Fruit fly (Drosophila melanogaster) whole organism, prepupa: Measurements from ENCODE around the gene CG11334.

Source experiments
- Blimp-1 ChIP-seq: fragments of 200-800 bp; sonication (Bioruptor generic); optimal IDR thresholded peaks from 3 replicates; lab custom pipeline; 2017; ENCODE audit warnings: missing biosample characterization, missing genetic modification characterization, mild to moderate bottlenecking, moderate library complexity, missing genetic modification reagents
- CG10631 ChIP-seq: fragments of 200-800 bp; sonication (Bioruptor generic); optimal IDR thresholded peaks from 2 replicates; lab custom pipeline; 2016; ENCODE audit warnings: missing biosample characterization, missing genetic modification characterization
- CG10669 ChIP-seq: fragments of 200-800 bp; sonication (Bioruptor generic); optimal IDR thresholded peaks from 3 replicates; lab custom pipeline; 2018; ENCODE audit warnings: missing biosample characterization, mild to moderate bottlenecking, missing genetic modification characterization, moderate library complexity
- CG11762 ChIP-seq: fragments of 200-800 bp; sonication (Bioruptor generic); optimal IDR thresholded peaks from 3 replicates; lab custom pipeline; 2016; ENCODE audit warnings: missing biosample characterization, missing genetic modification characterization; ENCODE audit not compliant: insufficient read depth
- CG11902 ChIP-seq: fragments of 200-800 bp; sonication (Bioruptor generic); optimal IDR thresholded peaks from 3 replicates; lab custom pipeline; 2016; ENCODE audit warnings: missing biosample characterization, missing genetic modification characterization
- CG16779 ChIP-seq: fragments of 200-800 bp; sonication (Bioruptor generic); optimal IDR thresholded peaks from 3 replicates; lab custom pipeline; 2017; ENCODE audit warnings: missing biosample characterization, mild to moderate bottlenecking, missing genetic modification characterization
- CG3032 ChIP-seq: fragments of 200-800 bp; optimal IDR thresholded peaks from 2 replicates; lab custom pipeline; 2019; ENCODE audit warnings: missing biosample characterization, mild to moderate bottlenecking, missing genetic modification characterization, moderate library complexity
- CG31627 ChIP-seq: fragments of 200-800 bp; sonication (Bioruptor generic); optimal IDR thresholded peaks from 3 replicates; lab custom pipeline; 2016; ENCODE audit warnings: missing biosample characterization, missing genetic modification characterization
- CG32006 ChIP-seq: fragments of 200-800 bp; sonication (Bioruptor generic); optimal IDR thresholded peaks from 3 replicates; lab custom pipeline; 2017; ENCODE audit warnings: missing biosample characterization, mild to moderate bottlenecking, missing genetic modification characterization
- CG34406 ChIP-seq: fragments of 200-800 bp; sonication (Bioruptor generic); optimal IDR thresholded peaks from 3 replicates; lab custom pipeline; 2016; ENCODE audit warnings: missing biosample characterization, missing genetic modification characterization
- CG3919 ChIP-seq: fragments of 200-800 bp; sonication (Bioruptor generic); optimal IDR thresholded peaks from 3 replicates; lab custom pipeline; 2016; ENCODE audit warnings: missing biosample characterization, missing genetic modification characterization
- CG4318 ChIP-seq: fragments of 200-800 bp; sonication (Bioruptor generic); optimal IDR thresholded peaks from 3 replicates; lab custom pipeline; 2017; ENCODE audit warnings: missing biosample characterization, mild to moderate bottlenecking, missing genetic modification characterization
- CG6163 ChIP-seq: fragments of 200-800 bp; sonication (Bioruptor generic); IDR thresholded peaks from 3 replicates; pipeline ENCODE4 v1.3.6; 2022; ENCODE audit warnings: missing biosample characterization, missing genetic modification characterization
- CG6276 ChIP-seq: fragments of 200-800 bp; sonication (Bioruptor generic); optimal IDR thresholded peaks from 2 replicates; lab custom pipeline; 2017; ENCODE audit warnings: missing biosample characterization, mild to moderate bottlenecking, missing genetic modification characterization
- CG6808 ChIP-seq: fragments of 200-800 bp; sonication (Bioruptor generic); optimal IDR thresholded peaks from 3 replicates; lab custom pipeline; 2017; ENCODE audit warnings: missing biosample characterization, missing genetic modification characterization, mild to moderate bottlenecking, moderate library complexity, missing genetic modification reagents
- CG6854 ChIP-seq: fragments of 200-800 bp; sonication (Bioruptor generic); optimal IDR thresholded peaks from 2 replicates; lab custom pipeline; 2017; ENCODE audit warnings: missing biosample characterization, mild to moderate bottlenecking, missing genetic modification characterization
- CG7368 ChIP-seq: fragments of 200-800 bp; sonication (Bioruptor generic); optimal IDR thresholded peaks from 3 replicates; lab custom pipeline; 2016; ENCODE audit warnings: missing biosample characterization, missing genetic modification characterization
- CG8119 ChIP-seq: fragments of 200-800 bp; sonication (Bioruptor generic); IDR thresholded peaks from 3 replicates; pipeline ENCODE4 v1.3.6; 2022; ENCODE audit warnings: missing biosample characterization, missing genetic modification characterization
- CG8319 ChIP-seq: fragments of 200-800 bp; sonication (Bioruptor generic); optimal IDR thresholded peaks from 3 replicates; lab custom pipeline; 2016; ENCODE audit warnings: missing biosample characterization, missing genetic modification characterization
- CG8632 ChIP-seq: fragments of 200-800 bp; sonication (Bioruptor generic); optimal IDR thresholded peaks from 3 replicates; lab custom pipeline; 2016; ENCODE audit warnings: missing biosample characterization, missing genetic modification characterization
- CG9139 ChIP-seq: fragments of 200-800 bp; sonication (Bioruptor generic); optimal IDR thresholded peaks from 3 replicates; lab custom pipeline; 2017; ENCODE audit warnings: missing biosample characterization, mild to moderate bottlenecking, missing genetic modification characterization
- Eip93F ChIP-seq: fragments of 200-800 bp; sonication (Bioruptor generic); optimal IDR thresholded peaks from 2 replicates; lab custom pipeline; 2016; ENCODE audit warnings: missing biosample characterization, mild to moderate bottlenecking, missing genetic modification characterization
- Ets21C ChIP-seq: fragments of 200-800 bp; sonication (Bioruptor generic); optimal IDR thresholded peaks from 3 replicates; lab custom pipeline; 2016; ENCODE audit warnings: missing biosample characterization, missing genetic modification characterization
- Ets96B ChIP-seq: fragments of 200-800 bp; optimal IDR thresholded peaks from 2 replicates; lab custom pipeline; 2019; ENCODE audit warnings: missing biosample characterization, mild to moderate bottlenecking, missing genetic modification characterization, moderate library complexity
- Gug ChIP-seq: fragments of 200-800 bp; sonication (Bioruptor generic); IDR thresholded peaks from 2 replicates; pipeline ENCODE4 v1.3.6; 2022; ENCODE audit warnings: missing biosample characterization, missing genetic modification characterization
- Hr38 ChIP-seq: sonication (Bioruptor generic); optimal IDR thresholded peaks from 2 replicates; lab custom pipeline; 2016; ENCODE audit warnings: missing biosample characterization, missing genetic modification characterization
- Hr39 ChIP-seq: fragments of 200-800 bp; sonication (Bioruptor generic); optimal IDR thresholded peaks from 2 replicates; lab custom pipeline; 2016; ENCODE audit warnings: missing biosample characterization, missing genetic modification characterization
- Hr4 ChIP-seq: fragments of 200-800 bp; sonication (Bioruptor generic); optimal IDR thresholded peaks from 3 replicates; lab custom pipeline; 2016; ENCODE audit warnings: missing biosample characterization, missing genetic modification characterization
- Met ChIP-seq: fragments of 200-800 bp; sonication (Bioruptor generic); optimal IDR thresholded peaks from 3 replicates; lab custom pipeline; 2016; ENCODE audit warnings: missing biosample characterization, missing genetic modification characterization
- OdsH ChIP-seq: fragments of 200-800 bp; sonication (Bioruptor generic); optimal IDR thresholded peaks from 3 replicates; lab custom pipeline; 2016; ENCODE audit warnings: missing biosample characterization, missing genetic modification characterization
- Smox ChIP-seq: fragments of 200-800 bp; sonication (Bioruptor generic); optimal IDR thresholded peaks from 3 replicates; lab custom pipeline; 2016; ENCODE audit warnings: missing biosample characterization, missing genetic modification characterization
- Sox102F ChIP-seq: fragments of 200-800 bp; sonication (Bioruptor generic); optimal IDR thresholded peaks from 2 replicates; lab custom pipeline; 2016; ENCODE audit warnings: missing biosample characterization, mild to moderate bottlenecking, missing genetic modification characterization
- achi ChIP-seq: fragments of 200-800 bp; sonication (Bioruptor generic); optimal IDR thresholded peaks from 3 replicates; lab custom pipeline; 2016; ENCODE audit warnings: missing biosample characterization, missing genetic modification characterization
- acj6 ChIP-seq: fragments of 200-800 bp; sonication (Bioruptor generic); optimal IDR thresholded peaks from 3 replicates; lab custom pipeline; 2016; ENCODE audit warnings: missing biosample characterization, missing genetic modification characterization
- cyc ChIP-seq: fragments of 200-800 bp; sonication (Bioruptor generic); optimal IDR thresholded peaks from 3 replicates; lab custom pipeline; 2016; ENCODE audit warnings: missing biosample characterization, missing genetic modification characterization
- dsx ChIP-seq: fragments of 200-800 bp; optimal IDR thresholded peaks from 3 replicates; lab custom pipeline; 2019; ENCODE audit warnings: missing biosample characterization, mild to moderate bottlenecking, missing genetic modification characterization, moderate library complexity; ENCODE audit not compliant: poor library complexity, severe bottlenecking
- eg ChIP-seq: fragments of 200-800 bp; sonication (Bioruptor generic); IDR thresholded peaks from 3 replicates; pipeline ENCODE4 v1.3.6; 2022; ENCODE audit warnings: missing biosample characterization, missing genetic modification characterization
- fd59A ChIP-seq: fragments of 200-800 bp; sonication (Bioruptor generic); optimal IDR thresholded peaks from 2 replicates; lab custom pipeline; 2017; ENCODE audit warnings: missing biosample characterization, mild to moderate bottlenecking, missing genetic modification characterization, missing genetic modification reagents
- fd85E ChIP-seq: fragments of 200-800 bp; sonication (Bioruptor generic); optimal IDR thresholded peaks from 3 replicates; lab custom pipeline; 2016; ENCODE audit warnings: missing biosample characterization, missing genetic modification characterization
- lz ChIP-seq: fragments of 200-800 bp; sonication (Bioruptor generic); optimal IDR thresholded peaks from 3 replicates; lab custom pipeline; 2016; ENCODE audit warnings: missing biosample characterization, missing genetic modification characterization
- net ChIP-seq: fragments of 200-800 bp; sonication (Bioruptor generic); optimal IDR thresholded peaks from 3 replicates; lab custom pipeline; 2016; ENCODE audit warnings: missing biosample characterization, missing genetic modification characterization
- pdm3 ChIP-seq: fragments of 200-800 bp; sonication (Bioruptor generic); optimal IDR thresholded peaks from 3 replicates; lab custom pipeline; 2016; ENCODE audit warnings: missing biosample characterization, missing genetic modification characterization
- ss ChIP-seq, 2 experiments: fragments of 200-800 bp; sonication (Bioruptor generic); optimal IDR thresholded peaks; 2 replicates in 1 of 2; 3 replicates in 1 of 2; lab custom pipeline; 2017 to 2018; ENCODE audit warnings: mild to moderate bottlenecking in 2 of 2, missing biosample characterization in 2 of 2, missing genetic modification characterization in 2 of 2, moderate library complexity in 1 of 2
- topi ChIP-seq: fragments of 200-800 bp; sonication (Bioruptor generic); optimal IDR thresholded peaks from 3 replicates; lab custom pipeline; 2016; ENCODE audit warnings: missing biosample characterization, missing genetic modification characterization

Gene CG11334

dm6 chr3R:31482117-31482516 is 19.3 kb upstream of the CG11334 start (continued):
- TF ChIP-seq Blimp-1 (no peak), CG6854 (no peak), CG3919 (GFP tag; lab: Kevin White, UChicago) (peak; percentile 60), CG16779 (tag; lab: Kevin White, UChicago) (peak; percentile 31), CG3032 (tag; lab: Kevin White, UChicago) (peak; percentile 17), lz (no peak), OdsH (GFP tag; lab: Kevin White, UChicago) (peak; percentile 62), CG11762 (no peak), CG4318 (GFP tag; lab: Kevin White, UChicago) (peak; percentile 67), Ets21C (GFP tag; lab: Kevin White, UChicago) (no peak), pdm3 (GFP tag; lab: Kevin White, UChicago) (peak; percentile 67), Hr4 (GFP tag; lab: Kevin White, UChicago) (peak; percentile 76), CG10669 (peak; percentile 16), CG11902 (GFP tag; lab: Kevin White, UChicago) (no peak), Met (no peak), eg (GFP tag; lab: Robert Waterston, UW) (peak; percentile 87), CG6808 (GFP tag; lab: Kevin White, UChicago) (peak; percentile 9), cyc (GFP tag; lab: Kevin White, UChicago) (no peak), ss (GFP tag; optimal IDR thresholded peaks at IDR 0.05; lab: Kevin White, UChicago) (peak in 1 of 2 experiments; percentile 25), Gug (GFP tag; lab: Robert Waterston, UW) (peak; percentile 66), net (GFP tag; lab: Kevin White, UChicago) (peak; percentile 62), CG9139 (no peak)

- TF ChIP-seq CG10669 = no peak
- no peak for TF ChIP-seq achi (GFP tag; lab: Kevin White, UChicago)
- no peak for TF ChIP-seq CG10631 (GFP tag; lab: Kevin White, UChicago)
- no peak for TF ChIP-seq Hr38 (GFP tag; lab: Kevin White, UChicago)
- TF ChIP-seq CG16779 (tag; lab: Kevin White, UChicago) = no peak
- no peak for TF ChIP-seq topi (GFP tag; lab: Kevin White, UChicago)
- no peak for TF ChIP-seq CG8319 (GFP tag; lab: Kevin White, UChicago)
- TF ChIP-seq lz = no peak
- TF ChIP-seq CG31627 (GFP tag; lab: Kevin White, UChicago) = no peak
Observed at dm6 chr3R:31477167-31477566, 14.3 kb upstream of the CG11334 start.

- TF ChIP-seq fd85E (GFP tag; lab: Kevin White, UChicago) (no peak), pdm3 (GFP tag; lab: Kevin White, UChicago) (no peak), Hr38 (GFP tag; lab: Kevin White, UChicago) (no peak), acj6 (GFP tag; lab: Kevin White, UChicago) (no peak), Hr39 (GFP tag; lab: Kevin White, UChicago) (no peak), CG10631 (GFP tag; lab: Kevin White, UChicago) (no peak), CG11902 (GFP tag; lab: Kevin White, UChicago) (no peak), Met (no peak), ss (GFP tag; optimal IDR thresholded peaks at IDR 0.05; lab: Kevin White, UChicago) (no peak), dsx (GFP tag; lab: Kevin White, UChicago) (no peak), CG6276 (GFP tag; lab: Kevin White, UChicago) (no peak), Smox (GFP tag; lab: Kevin White, UChicago) (no peak), CG8632 (GFP tag; lab: Kevin White, UChicago) (no peak), Eip93F (GFP tag; lab: Kevin White, UChicago) (no peak), CG32006 (GFP tag; lab: Kevin White, UChicago) (no peak), CG7368 (GFP tag; lab: Kevin White, UChicago) (no peak), Ets96B (tag; lab: Kevin White, UChicago) (no peak), fd59A (GFP tag; lab: Kevin White, UChicago) (no peak), Blimp-1 (no peak), cyc (GFP tag; lab: Kevin White, UChicago) (no peak), CG6163 (GFP tag; lab: Robert Waterston, UW) (peak; percentile 60; the same call in 2 of the 3 replicates), CG4318 (GFP tag; lab: Kevin White, UChicago) (no peak), CG9139 (no peak), CG10669 (no peak), Ets21C (GFP tag; lab: Kevin White, UChicago) (no peak), Hr4 (GFP tag; lab: Kevin White, UChicago) (no peak), Gug (GFP tag; lab: Robert Waterston, UW) (0 out of 2 replicates have a peak, but pooled peaks have one; percentile 27), CG31627 (GFP tag; lab: Kevin White, UChicago) (peak; percentile 22), lz (peak; percentile 23), CG16779 (tag; lab: Kevin White, UChicago) (no peak), Sox102F (GFP tag; lab: Kevin White, UChicago) (no peak), eg (GFP tag; lab: Robert Waterston, UW) (no peak), CG34406 (GFP tag; lab: Kevin White, UChicago) (no peak), CG8119 (GFP tag; lab: Robert Waterston, UW) (peak; percentile 30; the same call in 1 of the 3 replicates)
Observed at dm6 chr3R:31462299-31463011, 382 bp downstream of the CG11334 start.
